Worm (Caenorhabditis elegans): ENCODE measurements around the gene C55B6.7.
A peak's percentile ranks its signal among the peaks of the same experiment; 100 is the strongest.

ce11 chrX:7234723-7235203, 43.0 kb upstream of the C55B6.7 start:
- no peak for TF ChIP-seq ama-1 (optimal IDR thresholded peaks at IDR 0.05)
- TF ChIP-seq tbx-11 (GFP tag; IDR thresholded peaks at IDR 0.05), result no peak
- no peak for TF ChIP-seq F13C5.2 (tag; optimal IDR thresholded peaks at IDR 0.05)
- no peak for TF ChIP-seq aly-1 (tag; optimal IDR thresholded peaks at IDR 0.05)
- no peak for TF ChIP-seq pes-1 (GFP tag; IDR thresholded peaks at IDR 0.05)
- no peak for TF ChIP-seq ceh-13 (GFP tag; optimal IDR thresholded peaks at IDR 0.05)
- TF ChIP-seq ceh-36 (tag; optimal IDR thresholded peaks at IDR 0.05), result no peak
- TF ChIP-seq hmbx-1 (tag; optimal IDR thresholded peaks at IDR 0.05), result no peak
- TF ChIP-seq hnd-1 (tag; optimal IDR thresholded peaks at IDR 0.05), result no peak
- TF ChIP-seq tbx-37 (GFP tag; conservative IDR thresholded peaks at IDR 0.05), result no peak
- peak; percentile 48 for TF ChIP-seq hmg-4 (GFP tag; optimal IDR thresholded peaks at IDR 0.05)
- TF ChIP-seq tra-4 (tag; optimal IDR thresholded peaks at IDR 0.05), result no peak
- no peak for TF ChIP-seq flt-1 (GFP tag; IDR thresholded peaks at IDR 0.05)
- TF ChIP-seq scrt-1 (GFP tag; IDR thresholded peaks at IDR 0.05), result no peak
